Worm (Caenorhabditis elegans): ENCODE results near the gene fbxb-24.
A peak's percentile ranks its signal among the peaks of the same experiment; 100 is the strongest.

Gene fbxb-24

ce11 chrIII:11900022-11900421, 8.7 kb upstream of the fbxb-24 start:
- TF ChIP-seq hlh-11 (tag; optimal IDR thresholded peaks at IDR 0.05) (no peak), nhr-237 (tag; optimal IDR thresholded peaks at IDR 0.05) (no peak), aha-1 (tag) (no peak), nhr-76 (tag; optimal IDR thresholded peaks at IDR 0.05) (no peak), lin-38 (GFP tag; IDR thresholded peaks at IDR 0.05) (no peak), daf-8 (GFP tag; IDR thresholded peaks at IDR 0.05) (no peak)

ce11 chrIII:11902782-11903181, 6.0 kb upstream of the fbxb-24 start:
- TF ChIP-seq set-16 (GFP tag; IDR thresholded peaks at IDR 0.05) (peak; percentile 79), zip-11 (GFP tag; IDR thresholded peaks at IDR 0.05) (no peak), dmd-6 (GFP tag; IDR thresholded peaks at IDR 0.05) (no peak), duxl-1 (tag; optimal IDR thresholded peaks at IDR 0.05; ENCODE audit: poor library complexity) (no peak)

ce11 chrIII:11907177-11907576, 1.6 kb upstream of the fbxb-24 start, which contains the start of gene sdz-33:
sdz-33 (plus strand) TSS chrIII:11907477.
- no peak for TF ChIP-seq ceh-20 (GFP tag; IDR thresholded peaks at IDR 0.05)

ce11 chrIII:11909778-11910177, 1.0 kb downstream of the fbxb-24 start, which contains the start of gene faah-4:
faah-4 (minus strand) TSS chrIII:11909878.
- TF ChIP-seq Y48G9A.11 (GFP tag; IDR thresholded peaks at IDR 0.05): no peak
- TF ChIP-seq unc-62 (GFP tag; optimal IDR thresholded peaks at IDR 0.05 in 1 of 2): peak in 1 of 2 experiments; percentile 13
- TF ChIP-seq unc-62 (tag; optimal IDR thresholded peaks at IDR 0.05): no peak

- no peak for TF ChIP-seq daf-16 (GFP tag; optimal IDR thresholded peaks at IDR 0.05)
- TF ChIP-seq daf-16 (tag; optimal IDR thresholded peaks at IDR 0.05): no peak
- no peak for TF ChIP-seq duxl-1 (tag; optimal IDR thresholded peaks at IDR 0.05; ENCODE audit: poor library complexity)
- TF ChIP-seq T20F7.1 (GFP tag; optimal IDR thresholded peaks at IDR 0.05): no peak
- no peak for TF ChIP-seq ceh-32 (tag; optimal IDR thresholded peaks at IDR 0.05; ENCODE audit: poor library complexity)
- no peak for TF ChIP-seq nhr-41 (GFP tag; IDR thresholded peaks at IDR 0.05)
- TF ChIP-seq mdt-29 (GFP tag; IDR thresholded peaks at IDR 0.05): no peak
- no peak for TF ChIP-seq ama-1 (optimal IDR thresholded peaks at IDR 0.05)
- TF ChIP-seq lin-1 (GFP tag; IDR thresholded peaks at IDR 0.05): no peak
- TF ChIP-seq T26A8.4 (GFP tag; IDR thresholded peaks at IDR 0.05): no peak
- TF ChIP-seq Y105C5A.15 (GFP tag; IDR thresholded peaks at IDR 0.05): no peak
- TF ChIP-seq spr-1 (tag; optimal IDR thresholded peaks at IDR 0.05): no peak
- TF ChIP-seq F44E2.7 (GFP tag; IDR thresholded peaks at IDR 0.05): no peak
- no peak for TF ChIP-seq madf-5 (GFP tag; IDR thresholded peaks at IDR 0.05)
- no peak for TF ChIP-seq nhr-11 (tag; optimal IDR thresholded peaks at IDR 0.05)
- TF ChIP-seq Y5F2A.4 (GFP tag; optimal IDR thresholded peaks at IDR 0.05): no peak
- no peak for TF ChIP-seq attf-4 (tag; optimal IDR thresholded peaks at IDR 0.05)
These were observed 5.5 kb downstream of the fbxb-24 start, which contains the start of gene Y56A3A.16 for ce11 chrIII:11914220-11914619. Y56A3A.16 (minus strand) TSS chrIII:11914320.

- TF ChIP-seq aha-1 (tag): no peak
- peak; percentile 61 for TF ChIP-seq lin-38 (GFP tag; IDR thresholded peaks at IDR 0.05)
- TF ChIP-seq lin-15B (tag; optimal IDR thresholded peaks at IDR 0.05): no peak
- TF ChIP-seq lsy-2 (tag; optimal IDR thresholded peaks at IDR 0.05): peak in 1 of 2 experiments; percentile 43
- TF ChIP-seq dpl-1 (GFP tag; optimal IDR thresholded peaks at IDR 0.05): peak; percentile 54
- TF ChIP-seq saeg-2 (GFP tag; IDR thresholded peaks at IDR 0.05): no peak
- peak; percentile 11; the same call in 1 of the 2 replicates for TF ChIP-seq lim-7 (GFP tag; IDR thresholded peaks at IDR 0.05)
- no peak for TF ChIP-seq unc-62 (GFP tag; optimal IDR thresholded peaks at IDR 0.05 in 1 of 2)
- TF ChIP-seq unc-62 (tag; optimal IDR thresholded peaks at IDR 0.05): no peak
- peak; percentile 76 for TF ChIP-seq mes-2 (tag; optimal IDR thresholded peaks at IDR 0.05; ENCODE audit: poor library complexity, severe bottlenecking)
These were observed 6.9 kb downstream of the fbxb-24 start, which contains the start of the genes ndab-1 and npp-16 for ce11 chrIII:11915666-11916065. ndab-1 (minus strand) TSS chrIII:11915712. npp-16 (plus strand) TSS chrIII:11915928.

Measured in whole organism, L4 larva.